Fruit fly (Drosophila melanogaster): ENCODE measurements around the gene inaF-C.

inaF-C gene

dm6 chrX:11678539-11679040 is 53.0 kb downstream of the inaF-C start, which contains the start of the genes Vlet and bif (continued):
- TF ChIP-seq Dll (GFP tag; IDR thresholded peaks at IDR 0.05; ENCODE audit: partially characterized antibody) = peak; percentile 61; the same call in 1 of the 4 replicates
- no peak for TF ChIP-seq danr (GFP tag; IDR thresholded peaks at IDR 0.05)
- peak; percentile 75 for TF ChIP-seq Sox100B (GFP tag; optimal IDR thresholded peaks at IDR 0.05)
- TF ChIP-seq CG34224 (GFP tag; IDR thresholded peaks at IDR 0.05; ENCODE audit: partially characterized antibody) = peak; percentile 43; the same call in 2 of the 3 replicates
- TF ChIP-seq Bdp1 (GFP tag; optimal IDR thresholded peaks at IDR 0.05) = peak; percentile 23
- peak; percentile 44 for TF ChIP-seq pzg (GFP tag; optimal IDR thresholded peaks at IDR 0.05)
- peak; percentile 9 for TF ChIP-seq CG3407 (GFP tag; optimal IDR thresholded peaks at IDR 0.05)
- peak; percentile 23 for TF ChIP-seq CG13624 (GFP tag; optimal IDR thresholded peaks at IDR 0.05)
- TF ChIP-seq sc (optimal IDR thresholded peaks at IDR 0.05) = no peak
- TF ChIP-seq sc (GFP tag; optimal IDR thresholded peaks at IDR 0.05) = peak; percentile 39
- TF ChIP-seq hkb (optimal IDR thresholded peaks at IDR 0.05) = no peak
- no peak for TF ChIP-seq hkb (GFP tag; IDR thresholded peaks at IDR 0.05)
- no peak for TF ChIP-seq CG6683 (GFP tag; optimal IDR thresholded peaks at IDR 0.05)
- no peak for TF ChIP-seq bowl (GFP tag; IDR thresholded peaks at IDR 0.05)
- TF ChIP-seq pita (GFP tag; optimal IDR thresholded peaks at IDR 0.05) = no peak
- TF ChIP-seq CG32532 (GFP tag; IDR thresholded peaks at IDR 0.05) = peak; percentile 67
- no peak for TF ChIP-seq tll (GFP tag; optimal IDR thresholded peaks at IDR 0.05)
- no peak for TF ChIP-seq Usf (GFP tag; optimal IDR thresholded peaks at IDR 0.05)
- peak; percentile 49 for TF ChIP-seq Antp (GFP tag; optimal IDR thresholded peaks at IDR 0.05)
- no peak for TF ChIP-seq CG9797 (GFP tag; optimal IDR thresholded peaks at IDR 0.05)
- TF ChIP-seq lmd (GFP tag; IDR thresholded peaks at IDR 0.05) = peak; percentile 60
- TF ChIP-seq onecut (GFP tag; IDR thresholded peaks at IDR 0.05) = no peak; the same call in 1 of the 2 replicates
- no peak for TF ChIP-seq ftz-f1 (GFP tag; optimal IDR thresholded peaks at IDR 0.05)
- TF ChIP-seq gcm (GFP tag; optimal IDR thresholded peaks at IDR 0.05) = peak; percentile 18
- TF ChIP-seq cg (GFP tag; optimal IDR thresholded peaks at IDR 0.05) = no peak
- TF ChIP-seq CG31365 (tag; optimal IDR thresholded peaks at IDR 0.05) = no peak
- TF ChIP-seq HLH4C (GFP tag; IDR thresholded peaks at IDR 0.05; ENCODE audit: partially characterized antibody) = peak; percentile 57; the same call in 2 of the 3 replicates
- TF ChIP-seq ranshi (GFP tag; IDR thresholded peaks at IDR 0.05) = no peak; the same call in 1 of the 2 replicates
- TF ChIP-seq HLH3B (GFP tag; IDR thresholded peaks at IDR 0.05) = peak; percentile 41; the same call in 1 of the 2 replicates
- peak; percentile 48 for TF ChIP-seq CG10274 (GFP tag; optimal IDR thresholded peaks at IDR 0.05)
- peak; percentile 48 for TF ChIP-seq MBD-R2 (GFP tag; IDR thresholded peaks at IDR 0.05)
- TF ChIP-seq CG2678 (tag; optimal IDR thresholded peaks at IDR 0.05) = no peak
- TF ChIP-seq prd (optimal IDR thresholded peaks at IDR 0.05) = no peak
- TF ChIP-seq prd (GFP tag; IDR thresholded peaks at IDR 0.05) = 0 out of 3 replicates have a peak, but pooled peaks have one; percentile 50
- TF ChIP-seq Eip74EF (GFP tag; optimal IDR thresholded peaks at IDR 0.05) = no peak
- TF ChIP-seq Dip2 (GFP tag; IDR thresholded peaks at IDR 0.05) = no peak
- TF ChIP-seq Fer3 (tag; optimal IDR thresholded peaks at IDR 0.05) = peak; percentile 69
- no peak for TF ChIP-seq TFAM (GFP tag; optimal IDR thresholded peaks at IDR 0.05)
- no peak; the same call in 2 of the 3 replicates for TF ChIP-seq CG34422 (GFP tag; IDR thresholded peaks at IDR 0.05)
- peak; percentile 60 for TF ChIP-seq PHDP (tag; optimal IDR thresholded peaks at IDR 0.05)
- TF ChIP-seq Dip3 (GFP tag; optimal IDR thresholded peaks at IDR 0.05) = peak; percentile 11
- no peak for TF ChIP-seq CG14965 (GFP tag; optimal IDR thresholded peaks at IDR 0.05; ENCODE audit: borderline replicate concordance)
- TF ChIP-seq CG15269 (tag; optimal IDR thresholded peaks at IDR 0.05) = peak; percentile 78
- TF ChIP-seq CG12769 (tag; optimal IDR thresholded peaks at IDR 0.05) = no peak
- TF ChIP-seq vnd (GFP tag; IDR thresholded peaks at IDR 0.05; ENCODE audit: partially characterized antibody) = peak; percentile 59; the same call in 2 of the 3 replicates
- peak; percentile 42 for TF ChIP-seq lbe (GFP tag; optimal IDR thresholded peaks at IDR 0.05)
- no peak for TF ChIP-seq CG10565 (GFP tag; optimal IDR thresholded peaks at IDR 0.05)
- 0 out of 3 replicates have a peak, but pooled peaks have one; percentile 30 for TF ChIP-seq ase (GFP tag; IDR thresholded peaks at IDR 0.05)
- TF ChIP-seq grn (GFP tag; optimal IDR thresholded peaks at IDR 0.05) = no peak
- no peak for TF ChIP-seq btn (GFP tag; optimal IDR thresholded peaks at IDR 0.05)
